Fruit fly (Drosophila melanogaster) whole organism, prepupa: Measurements from ENCODE around the gene Ipp.

Experiments
- Blimp-1 ChIP-seq: fragments of 200-800 bp; sonication (Bioruptor generic); optimal IDR thresholded peaks from 3 replicates; lab custom pipeline; 2017; ENCODE audit warnings: missing biosample characterization, missing genetic modification characterization, mild to moderate bottlenecking, moderate library complexity, missing genetic modification reagents
- CG10631 ChIP-seq: fragments of 200-800 bp; sonication (Bioruptor generic); optimal IDR thresholded peaks from 2 replicates; lab custom pipeline; 2016; ENCODE audit warnings: missing biosample characterization, missing genetic modification characterization
- CG10669 ChIP-seq: fragments of 200-800 bp; sonication (Bioruptor generic); optimal IDR thresholded peaks from 3 replicates; lab custom pipeline; 2018; ENCODE audit warnings: missing biosample characterization, mild to moderate bottlenecking, missing genetic modification characterization, moderate library complexity
- CG11294 ChIP-seq: fragments of 200-800 bp; sonication (Bioruptor generic); IDR thresholded peaks from 2 replicates; pipeline ENCODE4 v1.3.6; 2022; ENCODE audit warnings: missing biosample characterization, missing genetic modification characterization
- CG11762 ChIP-seq: fragments of 200-800 bp; sonication (Bioruptor generic); optimal IDR thresholded peaks from 3 replicates; lab custom pipeline; 2016; ENCODE audit warnings: missing biosample characterization, missing genetic modification characterization; ENCODE audit not compliant: insufficient read depth
- CG11902 ChIP-seq: fragments of 200-800 bp; sonication (Bioruptor generic); optimal IDR thresholded peaks from 3 replicates; lab custom pipeline; 2016; ENCODE audit warnings: missing biosample characterization, missing genetic modification characterization
- CG31627 ChIP-seq: fragments of 200-800 bp; sonication (Bioruptor generic); optimal IDR thresholded peaks from 3 replicates; lab custom pipeline; 2016; ENCODE audit warnings: missing biosample characterization, missing genetic modification characterization
- CG32006 ChIP-seq: fragments of 200-800 bp; sonication (Bioruptor generic); optimal IDR thresholded peaks from 3 replicates; lab custom pipeline; 2017; ENCODE audit warnings: missing biosample characterization, mild to moderate bottlenecking, missing genetic modification characterization
- CG34406 ChIP-seq: fragments of 200-800 bp; sonication (Bioruptor generic); optimal IDR thresholded peaks from 3 replicates; lab custom pipeline; 2016; ENCODE audit warnings: missing biosample characterization, missing genetic modification characterization
- CG3919 ChIP-seq: fragments of 200-800 bp; sonication (Bioruptor generic); optimal IDR thresholded peaks from 3 replicates; lab custom pipeline; 2016; ENCODE audit warnings: missing biosample characterization, missing genetic modification characterization
- CG4318 ChIP-seq: fragments of 200-800 bp; sonication (Bioruptor generic); optimal IDR thresholded peaks from 3 replicates; lab custom pipeline; 2017; ENCODE audit warnings: missing biosample characterization, mild to moderate bottlenecking, missing genetic modification characterization
- CG6163 ChIP-seq: fragments of 200-800 bp; sonication (Bioruptor generic); IDR thresholded peaks from 3 replicates; pipeline ENCODE4 v1.3.6; 2022; ENCODE audit warnings: missing biosample characterization, missing genetic modification characterization
- CG6276 ChIP-seq: fragments of 200-800 bp; sonication (Bioruptor generic); optimal IDR thresholded peaks from 2 replicates; lab custom pipeline; 2017; ENCODE audit warnings: missing biosample characterization, mild to moderate bottlenecking, missing genetic modification characterization
- CG6792 ChIP-seq: fragments of 200-800 bp; sonication (Bioruptor generic); optimal IDR thresholded peaks from 3 replicates; lab custom pipeline; 2016; ENCODE audit warnings: missing biosample characterization, missing genetic modification characterization
- CG6808 ChIP-seq: fragments of 200-800 bp; sonication (Bioruptor generic); optimal IDR thresholded peaks from 3 replicates; lab custom pipeline; 2017; ENCODE audit warnings: missing biosample characterization, missing genetic modification characterization, mild to moderate bottlenecking, moderate library complexity, missing genetic modification reagents
- CG6854 ChIP-seq: fragments of 200-800 bp; sonication (Bioruptor generic); optimal IDR thresholded peaks from 2 replicates; lab custom pipeline; 2017; ENCODE audit warnings: missing biosample characterization, mild to moderate bottlenecking, missing genetic modification characterization
- CG7368 ChIP-seq: fragments of 200-800 bp; sonication (Bioruptor generic); optimal IDR thresholded peaks from 3 replicates; lab custom pipeline; 2016; ENCODE audit warnings: missing biosample characterization, missing genetic modification characterization
- CG8119 ChIP-seq: fragments of 200-800 bp; sonication (Bioruptor generic); IDR thresholded peaks from 3 replicates; pipeline ENCODE4 v1.3.6; 2022; ENCODE audit warnings: missing biosample characterization, missing genetic modification characterization
- CG8319 ChIP-seq: fragments of 200-800 bp; sonication (Bioruptor generic); optimal IDR thresholded peaks from 3 replicates; lab custom pipeline; 2016; ENCODE audit warnings: missing biosample characterization, missing genetic modification characterization
- CG8632 ChIP-seq: fragments of 200-800 bp; sonication (Bioruptor generic); optimal IDR thresholded peaks from 3 replicates; lab custom pipeline; 2016; ENCODE audit warnings: missing biosample characterization, missing genetic modification characterization
- CG9139 ChIP-seq: fragments of 200-800 bp; sonication (Bioruptor generic); optimal IDR thresholded peaks from 3 replicates; lab custom pipeline; 2017; ENCODE audit warnings: missing biosample characterization, mild to moderate bottlenecking, missing genetic modification characterization
- Eip75B ChIP-seq: fragments of 200-800 bp; sonication (Bioruptor generic); optimal IDR thresholded peaks from 3 replicates; lab custom pipeline; 2016; ENCODE audit warnings: missing biosample characterization, missing genetic modification characterization
- Eip78C ChIP-seq: fragments of 200-800 bp; sonication (Bioruptor generic); peaks from one replicate; lab custom pipeline; 2016; ENCODE audit warnings: missing biosample characterization, missing genetic modification characterization
- Eip93F ChIP-seq: fragments of 200-800 bp; sonication (Bioruptor generic); optimal IDR thresholded peaks from 2 replicates; lab custom pipeline; 2016; ENCODE audit warnings: missing biosample characterization, mild to moderate bottlenecking, missing genetic modification characterization
- Ets21C ChIP-seq: fragments of 200-800 bp; sonication (Bioruptor generic); optimal IDR thresholded peaks from 3 replicates; lab custom pipeline; 2016; ENCODE audit warnings: missing biosample characterization, missing genetic modification characterization
- Ets96B ChIP-seq: fragments of 200-800 bp; optimal IDR thresholded peaks from 2 replicates; lab custom pipeline; 2019; ENCODE audit warnings: missing biosample characterization, mild to moderate bottlenecking, missing genetic modification characterization, moderate library complexity
- Gug ChIP-seq: fragments of 200-800 bp; sonication (Bioruptor generic); IDR thresholded peaks from 2 replicates; pipeline ENCODE4 v1.3.6; 2022; ENCODE audit warnings: missing biosample characterization, missing genetic modification characterization
- Hr39 ChIP-seq: fragments of 200-800 bp; sonication (Bioruptor generic); optimal IDR thresholded peaks from 2 replicates; lab custom pipeline; 2016; ENCODE audit warnings: missing biosample characterization, missing genetic modification characterization
- Hr4 ChIP-seq: fragments of 200-800 bp; sonication (Bioruptor generic); optimal IDR thresholded peaks from 3 replicates; lab custom pipeline; 2016; ENCODE audit warnings: missing biosample characterization, missing genetic modification characterization
- Lpt ChIP-seq: fragments of 200-800 bp; sonication (Bioruptor generic); optimal IDR thresholded peaks from 3 replicates; lab custom pipeline; 2016; ENCODE audit warnings: missing biosample characterization, missing genetic modification characterization
- Met ChIP-seq: fragments of 200-800 bp; sonication (Bioruptor generic); optimal IDR thresholded peaks from 3 replicates; lab custom pipeline; 2016; ENCODE audit warnings: missing biosample characterization, missing genetic modification characterization
- OdsH ChIP-seq: fragments of 200-800 bp; sonication (Bioruptor generic); optimal IDR thresholded peaks from 3 replicates; lab custom pipeline; 2016; ENCODE audit warnings: missing biosample characterization, missing genetic modification characterization
- Smox ChIP-seq: fragments of 200-800 bp; sonication (Bioruptor generic); optimal IDR thresholded peaks from 3 replicates; lab custom pipeline; 2016; ENCODE audit warnings: missing biosample characterization, missing genetic modification characterization
- Sox102F ChIP-seq: fragments of 200-800 bp; sonication (Bioruptor generic); optimal IDR thresholded peaks from 2 replicates; lab custom pipeline; 2016; ENCODE audit warnings: missing biosample characterization, mild to moderate bottlenecking, missing genetic modification characterization
- Sox14 ChIP-seq: fragments of 200-800 bp; sonication (Bioruptor generic); optimal IDR thresholded peaks from 3 replicates; lab custom pipeline; 2016; ENCODE audit warnings: missing biosample characterization, missing genetic modification characterization
- Sox15 ChIP-seq: fragments of 200-800 bp; sonication (Bioruptor generic); optimal IDR thresholded peaks from 3 replicates; lab custom pipeline; 2016; ENCODE audit warnings: missing biosample characterization, missing genetic modification characterization
- achi ChIP-seq: fragments of 200-800 bp; sonication (Bioruptor generic); optimal IDR thresholded peaks from 3 replicates; lab custom pipeline; 2016; ENCODE audit warnings: missing biosample characterization, missing genetic modification characterization
- acj6 ChIP-seq: fragments of 200-800 bp; sonication (Bioruptor generic); optimal IDR thresholded peaks from 3 replicates; lab custom pipeline; 2016; ENCODE audit warnings: missing biosample characterization, missing genetic modification characterization
- cyc ChIP-seq: fragments of 200-800 bp; sonication (Bioruptor generic); optimal IDR thresholded peaks from 3 replicates; lab custom pipeline; 2016; ENCODE audit warnings: missing biosample characterization, missing genetic modification characterization
- dsx ChIP-seq: fragments of 200-800 bp; optimal IDR thresholded peaks from 3 replicates; lab custom pipeline; 2019; ENCODE audit warnings: missing biosample characterization, mild to moderate bottlenecking, missing genetic modification characterization, moderate library complexity; ENCODE audit not compliant: poor library complexity, severe bottlenecking
- esn ChIP-seq: fragments of 200-800 bp; sonication (Bioruptor generic); optimal IDR thresholded peaks from 2 replicates; lab custom pipeline; 2016; ENCODE audit warnings: missing biosample characterization, mild to moderate bottlenecking, missing genetic modification characterization, moderate library complexity
- fd59A ChIP-seq: fragments of 200-800 bp; sonication (Bioruptor generic); optimal IDR thresholded peaks from 2 replicates; lab custom pipeline; 2017; ENCODE audit warnings: missing biosample characterization, mild to moderate bottlenecking, missing genetic modification characterization, missing genetic modification reagents
- fd85E ChIP-seq: fragments of 200-800 bp; sonication (Bioruptor generic); optimal IDR thresholded peaks from 3 replicates; lab custom pipeline; 2016; ENCODE audit warnings: missing biosample characterization, missing genetic modification characterization
- fkh ChIP-seq: fragments of 200-800 bp; sonication (Bioruptor generic); optimal IDR thresholded peaks from 3 replicates; lab custom pipeline; 2017; ENCODE audit warnings: missing biosample characterization, mild to moderate bottlenecking, missing genetic modification characterization, moderate library complexity
- lz ChIP-seq: fragments of 200-800 bp; sonication (Bioruptor generic); optimal IDR thresholded peaks from 3 replicates; lab custom pipeline; 2016; ENCODE audit warnings: missing biosample characterization, missing genetic modification characterization
- net ChIP-seq: fragments of 200-800 bp; sonication (Bioruptor generic); optimal IDR thresholded peaks from 3 replicates; lab custom pipeline; 2016; ENCODE audit warnings: missing biosample characterization, missing genetic modification characterization
- pdm3 ChIP-seq: fragments of 200-800 bp; sonication (Bioruptor generic); optimal IDR thresholded peaks from 3 replicates; lab custom pipeline; 2016; ENCODE audit warnings: missing biosample characterization, missing genetic modification characterization
- salr ChIP-seq, 2 experiments: fragments of 200-800 bp; sonication (Bioruptor generic); optimal IDR thresholded peaks; 3 replicates each; lab custom pipeline; 2016 to 2018; ENCODE audit warnings: missing biosample characterization in 2 of 2, missing genetic modification characterization in 2 of 2, mild to moderate bottlenecking in 1 of 2
- spab ChIP-seq: fragments of 200-800 bp; sonication (Bioruptor generic); optimal IDR thresholded peaks from 2 replicates; lab custom pipeline; 2017; ENCODE audit warnings: missing biosample characterization, mild to moderate bottlenecking, missing genetic modification characterization, missing genetic modification reagents
- ss ChIP-seq, 2 experiments: fragments of 200-800 bp; sonication (Bioruptor generic); optimal IDR thresholded peaks; 2 replicates in 1 of 2; 3 replicates in 1 of 2; lab custom pipeline; 2017 to 2018; ENCODE audit warnings: mild to moderate bottlenecking in 2 of 2, missing biosample characterization in 2 of 2, missing genetic modification characterization in 2 of 2, moderate library complexity in 1 of 2
- svp ChIP-seq: fragments of 200-800 bp; sonication (Bioruptor generic); peaks from one replicate; lab custom pipeline; 2016; ENCODE audit warnings: missing biosample characterization, missing genetic modification characterization
- vri ChIP-seq: fragments of 200-800 bp; sonication (Bioruptor generic); optimal IDR thresholded peaks from 3 replicates; lab custom pipeline; 2016; ENCODE audit warnings: missing biosample characterization, mild to moderate bottlenecking, missing genetic modification characterization

Ipp gene

dm6 chr3R:13941390-13941789 lies 17.2 kb upstream of the Ipp start:
- TF ChIP-seq CG6854 (GFP tag; lab: Kevin White, UChicago) (no peak), Eip75B (GFP tag; lab: Kevin White, UChicago) (peak; percentile 62), spab (peak; percentile 61), Lpt (GFP tag; lab: Kevin White, UChicago) (no peak), CG6792 (GFP tag; lab: Kevin White, UChicago) (peak; percentile 38), CG11762 (GFP tag; lab: Kevin White, UChicago) (no peak), Ets96B (tag; lab: Kevin White, UChicago) (peak; percentile 63), CG6276 (GFP tag; lab: Kevin White, UChicago) (no peak), fd85E (GFP tag; lab: Kevin White, UChicago) (no peak), Gug (GFP tag; lab: Robert Waterston, UW) (no peak), CG4318 (GFP tag; lab: Kevin White, UChicago) (no peak), CG11902 (GFP tag; lab: Kevin White, UChicago) (peak; percentile 29), achi (GFP tag; lab: Kevin White, UChicago) (peak; percentile 53), CG11294 (GFP tag; lab: Robert Waterston, UW) (no peak), cyc (GFP tag; lab: Kevin White, UChicago) (peak; percentile 63), CG7368 (GFP tag; lab: Kevin White, UChicago) (no peak), CG8119 (GFP tag; lab: Robert Waterston, UW) (no peak), CG34406 (GFP tag; lab: Kevin White, UChicago) (peak; percentile 43), Sox14 (peak; percentile 29), CG31627 (GFP tag; lab: Kevin White, UChicago) (peak; percentile 59), CG10669 (GFP tag; lab: Kevin White, UChicago) (peak; percentile 55), CG6808 (GFP tag; lab: Kevin White, UChicago) (peak; percentile 66), Hr4 (GFP tag; lab: Kevin White, UChicago) (no peak), CG3919 (GFP tag; lab: Kevin White, UChicago) (peak; percentile 63), svp (GFP tag; lab: Kevin White, UChicago) (peak; percentile 89), acj6 (GFP tag; lab: Kevin White, UChicago) (peak; percentile 56), CG9139 (no peak), CG6163 (GFP tag; lab: Robert Waterston, UW) (peak; percentile 34; the same call in 2 of the 3 replicates), CG8319 (GFP tag; lab: Kevin White, UChicago) (no peak), Blimp-1 (GFP tag; lab: Kevin White, UChicago) (peak; percentile 19), dsx (GFP tag; lab: Kevin White, UChicago) (peak; percentile 41), vri (GFP tag; lab: Kevin White, UChicago) (peak; percentile 31), salr (GFP tag; optimal IDR thresholded peaks at IDR 0.05; lab: Kevin White, UChicago) (no peak), CG10631 (GFP tag; lab: Kevin White, UChicago) (peak; percentile 47), Met (GFP tag; lab: Kevin White, UChicago) (peak; percentile 67), pdm3 (GFP tag; lab: Kevin White, UChicago) (peak; percentile 37), Sox15 (peak; percentile 30), Hr39 (peak; percentile 60), fkh (GFP tag; lab: Kevin White, UChicago) (no peak), fd59A (GFP tag; lab: Kevin White, UChicago) (peak; percentile 57), Eip93F (GFP tag; lab: Kevin White, UChicago) (no peak), Eip78C (peak; percentile 89), lz (GFP tag; lab: Kevin White, UChicago) (peak; percentile 67), CG32006 (GFP tag; lab: Kevin White, UChicago) (no peak), OdsH (GFP tag; lab: Kevin White, UChicago) (peak; percentile 62), net (GFP tag; lab: Kevin White, UChicago) (peak; percentile 45), Sox102F (peak; percentile 77), ss (GFP tag; optimal IDR thresholded peaks at IDR 0.05; lab: Kevin White, UChicago) (peak; percentile 10 to 62), Ets21C (peak; percentile 36), Smox (GFP tag; lab: Kevin White, UChicago) (peak; percentile 70), esn (peak; percentile 80), CG8632 (GFP tag; lab: Kevin White, UChicago) (peak; percentile 59)
